Worm (Caenorhabditis elegans) whole organism, mixed stage, embryonic: ENCODE data around the gene Y11D7A.5.
A peak's percentile ranks its signal among the peaks of the same experiment; 100 is the strongest.
"Not testable (repeated sequence)": the region's sequence is repeated elsewhere in the genome, so short reads cannot be mapped to it uniquely, and the experiment has no call there.

Source experiments
- M03D4.4 ChIP-seq: sonication (generic microtip); optimal IDR thresholded peaks from 2 replicates; lab custom pipeline; 2017; ENCODE audit warnings: mild to moderate bottlenecking, missing genetic modification characterization, missing compliant biosample characterization
- bed-3 ChIP-seq: fragments of 200-800 bp; sonication (Bioruptor generic); optimal IDR thresholded peaks from 3 replicates; lab custom pipeline; 2018; ENCODE audit warnings: mild to moderate bottlenecking, missing genetic modification characterization, moderate library complexity, missing compliant biosample characterization
- blmp-1 ChIP-seq: fragments of 150-350 bp; optimal IDR thresholded peaks from 2 replicates; lab custom pipeline; 2014; ENCODE audit warnings: missing biosample characterization, missing genetic modification characterization
- ceh-39 ChIP-seq: fragments of 150-350 bp; optimal IDR thresholded peaks from 2 replicates; lab custom pipeline; 2014; ENCODE audit warnings: missing biosample characterization, missing genetic modification characterization
- ceh-43 ChIP-seq: fragments of 200-800 bp; sonication (Bioruptor generic); optimal IDR thresholded peaks from 2 replicates; lab custom pipeline; 2018; ENCODE audit warnings: mild to moderate bottlenecking, missing genetic modification characterization, moderate library complexity, missing compliant biosample characterization
- ceh-83 ChIP-seq: fragments of 200-800 bp; sonication (Bioruptor generic); optimal IDR thresholded peaks from 2 replicates; lab custom pipeline; 2018; ENCODE audit warnings: mild to moderate bottlenecking, missing genetic modification characterization, missing compliant biosample characterization
- ces-1 ChIP-seq: fragments of 150-350 bp; optimal IDR thresholded peaks from 2 replicates; lab custom pipeline; 2014; ENCODE audit warnings: missing biosample characterization, missing genetic modification reagents, missing genetic modification characterization
- cnd-1 ChIP-seq: fragments of 200-800 bp; sonication (Bioruptor generic); optimal IDR thresholded peaks from 2 replicates; lab custom pipeline; 2018; ENCODE audit warnings: mild to moderate bottlenecking, missing genetic modification characterization, missing compliant biosample characterization
- elt-1 ChIP-seq: sonication (generic microtip); optimal IDR thresholded peaks from 2 replicates; lab custom pipeline; 2017; ENCODE audit warnings: missing genetic modification characterization, mild to moderate bottlenecking, missing compliant biosample characterization, antibody characterized with exemption, moderate library complexity, borderline replicate concordance; ENCODE audit not compliant: insufficient read depth
- elt-3 ChIP-seq: fragments of 150-350 bp; optimal IDR thresholded peaks from 2 replicates; lab custom pipeline; 2014; ENCODE audit warnings: missing biosample characterization, missing genetic modification characterization
- flh-1 ChIP-seq: fragments of 200-800 bp; sonication (Bioruptor generic); optimal IDR thresholded peaks from 2 replicates; lab custom pipeline; 2018; ENCODE audit warnings: mild to moderate bottlenecking, missing genetic modification characterization, moderate library complexity, missing compliant biosample characterization
- ham-2 ChIP-seq: fragments of 200-800 bp; sonication (Bioruptor generic); optimal IDR thresholded peaks from 2 replicates; lab custom pipeline; 2018; ENCODE audit warnings: mild to moderate bottlenecking, missing genetic modification characterization, missing compliant biosample characterization
- hlh-1 ChIP-seq: fragments of 150-350 bp; optimal IDR thresholded peaks from 2 replicates; lab custom pipeline; 2014; ENCODE audit warnings: missing biosample characterization, missing genetic modification reagents, missing genetic modification characterization
- lin-13 ChIP-seq: fragments of 150-350 bp; optimal IDR thresholded peaks from 2 replicates; lab custom pipeline; 2014; ENCODE audit warnings: missing biosample characterization, missing genetic modification characterization
- lin-32 ChIP-seq: fragments of 200-800 bp; sonication (Bioruptor generic); optimal IDR thresholded peaks from 2 replicates; lab custom pipeline; 2018; ENCODE audit warnings: mild to moderate bottlenecking, missing genetic modification characterization, missing compliant biosample characterization
- mab-5 ChIP-seq: fragments of 150-350 bp; optimal IDR thresholded peaks from 2 replicates; lab custom pipeline; 2014; ENCODE audit warnings: missing biosample characterization, missing genetic modification characterization
- mep-1 ChIP-seq: fragments of 150-350 bp; optimal IDR thresholded peaks from 2 replicates; lab custom pipeline; 2017; ENCODE audit warnings: missing biosample characterization, missing genetic modification reagents, missing genetic modification characterization, inconsistent platforms
- mls-2 ChIP-seq: sonication (generic microtip); optimal IDR thresholded peaks from 2 replicates; lab custom pipeline; 2016; ENCODE audit warnings: mild to moderate bottlenecking, missing genetic modification characterization, moderate library complexity, missing compliant biosample characterization
- nhr-12 ChIP-seq: fragments of 150-350 bp; optimal IDR thresholded peaks from 2 replicates; lab custom pipeline; 2014; ENCODE audit warnings: missing biosample characterization, missing genetic modification characterization
- nhr-2 ChIP-seq: fragments of 150-350 bp; optimal IDR thresholded peaks from 2 replicates; lab custom pipeline; 2014; ENCODE audit warnings: missing biosample characterization, missing genetic modification characterization
- nhr-28 ChIP-seq: fragments of 150-350 bp; optimal IDR thresholded peaks from 2 replicates; lab custom pipeline; 2014; ENCODE audit warnings: missing biosample characterization, missing genetic modification characterization
- nhr-76 ChIP-seq: sonication (generic microtip); optimal IDR thresholded peaks from 2 replicates; lab custom pipeline; 2017; ENCODE audit warnings: missing biosample characterization, missing genetic modification characterization
- sem-2 ChIP-seq: fragments of 200-800 bp; sonication (Bioruptor generic); optimal IDR thresholded peaks from 2 replicates; lab custom pipeline; 2018; ENCODE audit warnings: mild to moderate bottlenecking, missing genetic modification characterization, missing compliant biosample characterization
- sptf-1 ChIP-seq: sonication (generic microtip); optimal IDR thresholded peaks from 2 replicates; lab custom pipeline; 2017; ENCODE audit warnings: mild to moderate bottlenecking, missing genetic modification characterization, moderate library complexity, missing compliant biosample characterization
- tbx-8 ChIP-seq: fragments of 200-800 bp; sonication (Bioruptor generic); optimal IDR thresholded peaks from 2 replicates; lab custom pipeline; 2018; ENCODE audit warnings: mild to moderate bottlenecking, missing genetic modification characterization, moderate library complexity, missing compliant biosample characterization
- unc-120 ChIP-seq: sonication (generic microtip); optimal IDR thresholded peaks from 2 replicates; lab custom pipeline; 2017; ENCODE audit warnings: missing genetic modification characterization, missing compliant biosample characterization; ENCODE audit not compliant: poor library complexity, severe bottlenecking
- unc-39 ChIP-seq: fragments of 150-350 bp; optimal IDR thresholded peaks from 2 replicates; lab custom pipeline; 2014; ENCODE audit warnings: missing biosample characterization, missing genetic modification characterization
- zip-8 ChIP-seq: fragments of 150-350 bp; optimal IDR thresholded peaks from 2 replicates; lab custom pipeline; 2014; ENCODE audit warnings: missing biosample characterization, missing genetic modification characterization
- ztf-11 ChIP-seq: fragments of 150-350 bp; optimal IDR thresholded peaks from 2 replicates; lab custom pipeline; 2014; ENCODE audit warnings: missing biosample characterization, missing genetic modification characterization

The Y11D7A.5 gene

ce11 chrIV:9245423-9245822, at the start of gene Y11D7A.5:
Gene Y11D7A.5 (minus strand): TSS chrIV:9245523.
- TF ChIP-seq bed-3 (GFP tag; lab: Kevin White, UChicago) (no peak), hlh-1 (tag; lab: Kevin White, UChicago) (no peak), blmp-1 (tag; lab: Kevin White, UChicago) (no peak), zip-8 (tag; lab: Kevin White, UChicago) (no peak), nhr-12 (tag; lab: Kevin White, UChicago) (no peak), mab-5 (tag; lab: Kevin White, UChicago) (no peak), mls-2 (tag; lab: Kevin White, UChicago) (no peak), ham-2 (no peak), nhr-76 (tag; lab: Kevin White, UChicago) (no peak), ces-1 (GFP tag; lab: Kevin White, UChicago) (no peak), sptf-1 (tag; lab: Kevin White, UChicago) (no peak), ceh-83 (no peak), unc-120 (tag; lab: Kevin White, UChicago) (no peak), ceh-43 (GFP tag; lab: Kevin White, UChicago) (no peak), elt-1 (tag; lab: Kevin White, UChicago) (no peak), flh-1 (GFP tag; lab: Kevin White, UChicago) (no peak), elt-3 (tag; lab: Kevin White, UChicago) (no peak), mep-1 (tag; lab: Kevin White, UChicago) (no peak), sem-2 (GFP tag; lab: Kevin White, UChicago) (no peak), lin-32 (GFP tag; lab: Kevin White, UChicago) (no peak)

- not testable (repeated sequence) for TF ChIP-seq hlh-1 (tag; lab: Kevin White, UChicago); ham-2; lin-13 (tag; lab: Kevin White, UChicago)
Observed at ce11 chrIV:9293825-9294224, 48.5 kb upstream of the Y11D7A.5 start, which contains the start of gene nhr-264. Gene nhr-264 (minus strand): TSS chrIV:9293925.

- TF ChIP-seq ceh-39 (tag; lab: Kevin White, UChicago) = no peak
- TF ChIP-seq nhr-12 (tag; lab: Kevin White, UChicago) = no peak
- no peak for TF ChIP-seq M03D4.4 (tag; lab: Kevin White, UChicago)
- no peak for TF ChIP-seq flh-1 (GFP tag; lab: Kevin White, UChicago)
- TF ChIP-seq unc-39 (tag; lab: Kevin White, UChicago) = no peak
- no peak for TF ChIP-seq mab-5 (tag; lab: Kevin White, UChicago)
- TF ChIP-seq ceh-43 (GFP tag; lab: Kevin White, UChicago) = no peak
Observed at ce11 chrIV:9289635-9290034, 44.3 kb upstream of the Y11D7A.5 start.

- not testable (repeated sequence) for TF ChIP-seq tbx-8; ceh-83; cnd-1 (tag; lab: Kevin White, UChicago)
Observed at ce11 chrIV:9286305-9286704, 41.0 kb upstream of the Y11D7A.5 start, which contains the start of gene nhr-267. Gene nhr-267 (minus strand): TSS chrIV:9286405.

- no peak for TF ChIP-seq ceh-39 (tag; lab: Kevin White, UChicago)
- no peak for TF ChIP-seq tbx-8
- TF ChIP-seq nhr-28 (tag; lab: Kevin White, UChicago) = no peak
- peak; percentile 10 for TF ChIP-seq unc-120 (tag; lab: Kevin White, UChicago)
Observed at ce11 chrIV:9274008-9274529, 28.7 kb upstream of the Y11D7A.5 start, which contains the start of gene nmy-3. Gene nmy-3 (plus strand): TSS chrIV:9274479.

- no peak for TF ChIP-seq ztf-11 (tag; lab: Kevin White, UChicago)
- TF ChIP-seq nhr-2 (tag; lab: Kevin White, UChicago) = no peak
- no peak for TF ChIP-seq unc-120 (tag; lab: Kevin White, UChicago)
- no peak for TF ChIP-seq M03D4.4 (tag; lab: Kevin White, UChicago)
- no peak for TF ChIP-seq mls-2 (tag; lab: Kevin White, UChicago)
- TF ChIP-seq flh-1 (GFP tag; lab: Kevin White, UChicago) = no peak
- TF ChIP-seq nhr-28 (tag; lab: Kevin White, UChicago) = no peak
- no peak for TF ChIP-seq ham-2
- no peak for TF ChIP-seq ceh-83
Observed at ce11 chrIV:9269796-9270195, 24.5 kb upstream of the Y11D7A.5 start, which contains the start of gene flh-3. Gene flh-3 (plus strand): TSS chrIV:9270096.
